Fruit fly (Drosophila melanogaster) whole organism: ENCODE measurements around the gene CG14238.

Experiments used
- EcR ChIP-seq, 2 experiments: fragments of >200 bp; optimal IDR thresholded peaks; 2 replicates each; lab custom pipeline; 2017; ENCODE audit warnings: missing biosample characterization in 2 of 2, missing genetic modification characterization in 2 of 2, missing genetic modification reagents in 2 of 2
- pan ChIP-seq: fragments of >200 bp; optimal IDR thresholded peaks from 2 replicates; lab custom pipeline; 2017
- psq ChIP-seq: fragments of >200 bp; optimal IDR thresholded peaks from 2 replicates; lab custom pipeline; 2017
- usp ChIP-seq: fragments of >200 bp; optimal IDR thresholded peaks from 2 replicates; lab custom pipeline; 2017; ENCODE audit warnings: missing biosample characterization, missing genetic modification characterization, mixed read lengths

- TF ChIP-seq usp (GFP tag; lab: Kevin White, UChicago) (no peak), pan (no peak), EcR (GFP tag; optimal IDR thresholded peaks at IDR 0.05; lab: Kevin White, UChicago) (no peak), psq (lab: Kevin White, UChicago) (no peak)
Observed at dm6 chr3R:26507838-26508237, 49.8 kb downstream of the CG14238 start.
